Fruit fly (Drosophila melanogaster): ENCODE results near the gene Tusp.

DNA sequence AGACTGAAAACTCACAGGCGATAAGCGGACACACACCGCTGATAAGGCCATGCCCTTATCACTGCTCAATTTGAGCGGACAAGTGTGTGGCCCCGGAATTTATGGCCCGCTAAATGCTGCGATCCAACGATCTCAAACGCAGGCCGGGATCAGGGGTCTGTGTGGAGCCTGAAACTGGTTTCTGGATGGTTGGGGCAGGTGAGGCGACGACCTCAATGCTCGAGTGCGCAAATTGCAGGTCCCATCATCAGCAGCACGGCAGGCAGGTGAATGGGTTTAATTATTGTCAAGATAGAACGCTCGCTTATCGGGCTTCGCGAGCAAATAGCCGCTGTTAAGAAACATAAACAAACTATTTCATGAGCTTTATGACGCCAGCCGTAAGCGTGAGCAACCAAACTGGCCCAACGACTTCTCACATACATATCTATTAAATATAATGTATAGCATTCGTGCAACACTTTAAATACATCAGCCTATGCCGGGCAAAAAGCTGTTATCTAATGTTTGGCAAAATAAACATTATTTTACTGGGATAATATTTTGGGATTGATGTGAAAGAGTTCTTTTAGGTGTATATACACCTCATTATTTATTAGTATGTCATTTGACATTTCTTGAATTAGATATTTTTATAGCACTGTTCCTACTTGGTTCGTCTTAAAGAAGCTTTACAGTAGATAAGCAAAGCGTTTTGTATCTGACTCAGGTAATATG lies 2.0 kb upstream of the Tusp start:
- no peak for TF ChIP-seq Dll (optimal IDR thresholded peaks at IDR 0.05)
- no peak for TF ChIP-seq usp (GFP tag; optimal IDR thresholded peaks at IDR 0.05)
- no peak for TF ChIP-seq psq (optimal IDR thresholded peaks at IDR 0.05)
- TF ChIP-seq pan (optimal IDR thresholded peaks at IDR 0.05): no peak

Measured in whole organism.